Worm (Caenorhabditis elegans) whole organism, young adult: ENCODE measurements around the gene cec-6.

ENCODE experiments used
- bed-1 ChIP-seq: fragments of 200-800 bp; sonication (Bioruptor generic); IDR thresholded peaks from 2 replicates; pipeline ENCODE4 v1.3.6; 2022; ENCODE audit warnings: missing genetic modification reagents, missing genetic modification characterization, missing compliant biosample characterization
- gei-17 ChIP-seq: fragments of 200-800 bp; sonication (Bioruptor generic); optimal IDR thresholded peaks from 2 replicates; lab custom pipeline; 2018; ENCODE audit warnings: mild to moderate bottlenecking, missing genetic modification characterization, missing compliant biosample characterization
- hsf-1 ChIP-seq: fragments of 200-800 bp; sonication (Bioruptor generic); IDR thresholded peaks from 2 replicates; pipeline ENCODE4 v1.3.6; 2022; ENCODE audit warnings: missing genetic modification reagents, missing genetic modification characterization, missing compliant biosample characterization
- nhr-90 ChIP-seq: sonication (generic microtip); optimal IDR thresholded peaks from 2 replicates; lab custom pipeline; 2016; ENCODE audit warnings: missing genotype, mild to moderate bottlenecking, missing genetic modification characterization, missing compliant biosample characterization
- rec-8 ChIP-seq, 2 experiments: sonication (generic microtip); optimal IDR thresholded peaks; 2 replicates each; lab custom pipeline; 2016; ENCODE audit warnings: mild to moderate bottlenecking in 2 of 2, missing genetic modification characterization in 2 of 2, missing genetic modification reagents in 2 of 2, missing genotype in 2 of 2, missing biosample characterization in 1 of 2, missing compliant biosample characterization in 1 of 2, moderate library complexity in 1 of 2
- sea-2 ChIP-seq: fragments of 200-800 bp; sonication (Bioruptor generic); IDR thresholded peaks from 2 replicates; pipeline ENCODE4 v1.3.6; 2022; ENCODE audit warnings: missing genetic modification characterization, missing compliant biosample characterization
- snpc-4 ChIP-seq, 5 experiments: fragments of 150-350 bp in 1 of 5; sonication (generic microtip) in 4 of 5; optimal IDR thresholded peaks; 2 replicates each; lab custom pipeline; 2014 to 2018; ENCODE audit warnings: missing genetic modification characterization in 5 of 5, missing biosample characterization in 3 of 5, antibody characterized with exemption in 2 of 5, mild to moderate bottlenecking in 2 of 5, missing compliant biosample characterization in 2 of 5, missing genotype in 2 of 5, moderate library complexity in 2 of 5, missing genetic modification reagents in 1 of 5
- unc-62 ChIP-seq: fragments of 150-350 bp; optimal IDR thresholded peaks from 2 replicates; lab custom pipeline; 2014; ENCODE audit warnings: missing biosample characterization, missing genetic modification reagents, missing genetic modification characterization
- xnd-1 ChIP-seq: sonication (generic microtip); optimal IDR thresholded peaks from 2 replicates; lab custom pipeline; 2016; ENCODE audit warnings: missing genotype, missing genetic modification reagents, missing genetic modification characterization, missing compliant biosample characterization
- zfh-2 ChIP-seq: fragments of 200-800 bp; sonication (Bioruptor generic); conservative IDR thresholded peaks from 2 replicates; pipeline ENCODE4 v1.3.6; 2022; ENCODE audit warnings: missing genetic modification reagents, missing genetic modification characterization, missing compliant biosample characterization
- ztf-18 ChIP-seq: sonication (generic microtip); optimal IDR thresholded peaks from 2 replicates; lab custom pipeline; 2016; ENCODE audit warnings: missing genotype, mild to moderate bottlenecking, missing genetic modification characterization, missing compliant biosample characterization

DNA sequence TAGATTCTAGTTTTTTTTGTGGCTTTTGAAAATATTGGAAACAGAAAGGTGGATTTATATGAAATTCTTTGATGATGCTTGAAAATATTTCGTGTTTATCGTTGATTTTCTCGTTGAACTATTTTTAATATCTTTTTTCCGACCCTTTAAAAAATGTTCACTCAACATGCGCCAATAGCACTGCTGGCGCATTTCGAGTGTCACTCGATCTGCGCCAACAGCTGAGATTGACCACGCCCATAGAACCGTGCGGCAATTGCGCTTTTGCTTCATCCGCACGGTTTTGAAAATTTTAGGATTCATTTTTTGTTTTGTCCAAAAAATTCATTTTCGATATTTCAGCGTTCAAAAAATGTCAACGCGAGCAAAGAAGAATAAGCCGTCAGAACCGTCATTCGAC is 3.4 kb upstream of the cec-6 start, which contains the start of gene tebp-2:
- TF ChIP-seq snpc-4 (GFP tag; optimal IDR thresholded peaks at IDR 0.05; lab: Kevin White, UChicago) (peak; percentile 69), snpc-4 (tag; optimal IDR thresholded peaks at IDR 0.05; lab: Kevin White, UChicago) (peak; percentile 65 to 93 (median 88)), unc-62 (GFP tag; lab: Kevin White, UChicago) (no peak), xnd-1 (tag; lab: Kevin White, UChicago) (peak; percentile 55), hsf-1 (GFP tag; lab: Robert Waterston, UW) (peak; percentile 73), bed-1 (GFP tag; lab: Robert Waterston, UW) (no peak), gei-17 (GFP tag; lab: Kevin White, UChicago) (no peak), sea-2 (GFP tag; lab: Robert Waterston, UW) (no peak), nhr-90 (no peak), zfh-2 (GFP tag; lab: Robert Waterston, UW) (no peak), rec-8 (tag; optimal IDR thresholded peaks at IDR 0.05; lab: Kevin White, UChicago) (peak in 1 of 2 experiments; percentile 43), ztf-18 (tag; lab: Kevin White, UChicago) (peak; percentile 95)
